Fruit fly (Drosophila melanogaster): ENCODE data around the gene Kots.

Kots gene

dm6 chr3R:14007550-14007949 is 43.6 kb upstream of the Kots start (continued):
- TF ChIP-seq crc (GFP tag; optimal IDR thresholded peaks at IDR 0.05) (no peak), CG9215 (GFP tag; IDR thresholded peaks at IDR 0.05) (no peak), CG8924 (tag; optimal IDR thresholded peaks at IDR 0.05) (peak; percentile 3), Six4 (GFP tag; optimal IDR thresholded peaks at IDR 0.05) (peak; percentile 21), wor (GFP tag; IDR thresholded peaks at IDR 0.05) (no peak), chn (GFP tag; optimal IDR thresholded peaks at IDR 0.05) (no peak), Mad (GFP tag; optimal IDR thresholded peaks at IDR 0.05) (no peak), unpg (GFP tag; optimal IDR thresholded peaks at IDR 0.05) (peak; percentile 18), HmgD (GFP tag; optimal IDR thresholded peaks at IDR 0.05) (no peak), CG9817 (tag; optimal IDR thresholded peaks at IDR 0.05) (no peak), Meics (GFP tag; optimal IDR thresholded peaks at IDR 0.05) (peak; percentile 3), Hmx (GFP tag; optimal IDR thresholded peaks at IDR 0.05) (no peak), B-H2 (GFP tag; optimal IDR thresholded peaks at IDR 0.05) (no peak), ro (GFP tag; IDR thresholded peaks at IDR 0.05) (no peak), YL-1 (GFP tag; optimal IDR thresholded peaks at IDR 0.05) (no peak), CG12391 (tag; optimal IDR thresholded peaks at IDR 0.05) (no peak), lbe (GFP tag; optimal IDR thresholded peaks at IDR 0.05) (no peak), CG14050 (GFP tag; IDR thresholded peaks at IDR 0.05) (no peak), repo (GFP tag; optimal IDR thresholded peaks at IDR 0.05) (no peak), pho (GFP tag; optimal IDR thresholded peaks at IDR 0.05) (no peak), amos (GFP tag; IDR thresholded peaks at IDR 0.05; ENCODE audit: partially characterized antibody) (no peak), CG31388 (GFP tag; optimal IDR thresholded peaks at IDR 0.05) (no peak), CG34376 (GFP tag; optimal IDR thresholded peaks at IDR 0.05) (no peak), ash1 (GFP tag; optimal IDR thresholded peaks at IDR 0.05) (no peak), knrl (GFP tag; IDR thresholded peaks at IDR 0.05; ENCODE audit: partially characterized antibody) (no peak), CG17328 (GFP tag; IDR thresholded peaks at IDR 0.05) (no peak), CG1233 (GFP tag; optimal IDR thresholded peaks at IDR 0.05) (peak; percentile 20), ATbp (GFP tag; optimal IDR thresholded peaks at IDR 0.05) (peak; percentile 21), croc (GFP tag; conservative IDR thresholded peaks at IDR 0.05) (no peak), Spps (tag; optimal IDR thresholded peaks at IDR 0.05) (peak; percentile 18), CG3726 (GFP tag; IDR thresholded peaks at IDR 0.05) (no peak), Atf6 (GFP tag; IDR thresholded peaks at IDR 0.05) (no peak), Ravus (GFP tag; IDR thresholded peaks at IDR 0.05) (no peak), insv (GFP tag; optimal IDR thresholded peaks at IDR 0.05) (no peak), Blimp-1 (GFP tag; optimal IDR thresholded peaks at IDR 0.05) (peak; percentile 44), prd (optimal IDR thresholded peaks at IDR 0.05) (no peak), prd (GFP tag; IDR thresholded peaks at IDR 0.05) (peak; percentile 48; the same call in 1 of the 3 replicates), CG7839 (tag; optimal IDR thresholded peaks at IDR 0.05) (peak; percentile 3), CG6813 (GFP tag; optimal IDR thresholded peaks at IDR 0.05) (no peak), Eip74EF (GFP tag; optimal IDR thresholded peaks at IDR 0.05) (no peak), CG7556 (GFP tag; optimal IDR thresholded peaks at IDR 0.05) (peak; percentile 2), CG14441 (GFP tag; IDR thresholded peaks at IDR 0.05) (0 out of 2 replicates have a peak, but pooled peaks have one; percentile 9), CG15514 (GFP tag; optimal IDR thresholded peaks at IDR 0.05) (peak; percentile 9), CG15696 (tag; optimal IDR thresholded peaks at IDR 0.05) (peak; percentile 54), Sox100B (GFP tag; optimal IDR thresholded peaks at IDR 0.05) (peak; percentile 25), lab (GFP tag; optimal IDR thresholded peaks at IDR 0.05) (peak; percentile 28), D19A (tag; optimal IDR thresholded peaks at IDR 0.05) (peak; percentile 19), Doc3 (GFP tag; IDR thresholded peaks at IDR 0.05; ENCODE audit: partially characterized antibody) (no peak), Stat92E (GFP tag; optimal IDR thresholded peaks at IDR 0.05) (no peak), dati (GFP tag; IDR thresholded peaks at IDR 0.05) (no peak), sim (GFP tag; IDR thresholded peaks at IDR 0.05) (no peak)
